Worm (Caenorhabditis elegans): ENCODE measurements around the gene nep-25.

nep-25 gene

ce11 chrII:5853261-5853660 is 11.2 kb downstream of the nep-25 start:
- TF ChIP-seq hnd-1 (tag; optimal IDR thresholded peaks at IDR 0.05) (no peak), flt-1 (GFP tag; IDR thresholded peaks at IDR 0.05) (no peak), ets-7 (tag; optimal IDR thresholded peaks at IDR 0.05) (no peak), tbx-11 (GFP tag; IDR thresholded peaks at IDR 0.05) (no peak), B0310.2 (tag; optimal IDR thresholded peaks at IDR 0.05) (no peak), ama-1 (optimal IDR thresholded peaks at IDR 0.05) (no peak), scrt-1 (GFP tag; IDR thresholded peaks at IDR 0.05) (no peak), ceh-36 (tag; optimal IDR thresholded peaks at IDR 0.05) (no peak), tra-4 (tag; optimal IDR thresholded peaks at IDR 0.05) (no peak), sea-1 (GFP tag; conservative IDR thresholded peaks at IDR 0.05) (no peak), pes-1 (GFP tag; IDR thresholded peaks at IDR 0.05) (no peak), aly-1 (tag; optimal IDR thresholded peaks at IDR 0.05) (no peak), hmg-4 (GFP tag; optimal IDR thresholded peaks at IDR 0.05) (no peak), F13C5.2 (tag; optimal IDR thresholded peaks at IDR 0.05) (no peak), ceh-13 (GFP tag; optimal IDR thresholded peaks at IDR 0.05) (no peak), hmbx-1 (tag; optimal IDR thresholded peaks at IDR 0.05) (no peak)

- no peak for TF ChIP-seq B0310.2 (tag; optimal IDR thresholded peaks at IDR 0.05)
- TF ChIP-seq hmbx-1 (tag; optimal IDR thresholded peaks at IDR 0.05) = no peak
- no peak for TF ChIP-seq ama-1 (optimal IDR thresholded peaks at IDR 0.05)
- TF ChIP-seq hmg-4 (GFP tag; optimal IDR thresholded peaks at IDR 0.05) = no peak
These were observed 12.1 kb downstream of the nep-25 start, which contains the start of gene H41C03.1 for ce11 chrII:5854122-5854521. Gene H41C03.1, plus strand, starts transcription at chrII:5854422.

DNA sequence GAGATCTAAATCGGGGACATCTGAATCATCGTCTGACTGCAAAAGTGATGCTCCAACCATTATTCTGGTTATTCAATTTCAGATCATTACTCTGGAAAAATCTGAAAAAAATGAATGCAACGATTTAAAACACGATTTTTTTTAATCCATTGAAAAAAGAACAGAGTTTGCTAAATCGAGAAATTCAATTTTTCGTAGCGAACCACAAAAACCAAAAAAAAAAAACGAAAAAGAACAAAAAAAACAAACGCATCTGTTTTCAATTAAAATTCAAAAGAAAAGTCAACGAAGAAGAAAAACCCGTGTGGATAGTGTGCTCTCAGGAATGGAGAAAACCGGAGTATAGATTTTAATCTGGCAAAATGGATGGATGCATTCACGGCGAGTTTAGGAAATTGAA is 16.3 kb downstream of the nep-25 start, which contains the start of gene F55C12.4:
Gene F55C12.4, minus strand, starts transcription at position 101 of the 400 bp plus-strand sequence.
- TF ChIP-seq ceh-36 (tag; optimal IDR thresholded peaks at IDR 0.05) = no peak

ce11 chrII:5860621-5861020 is 18.6 kb downstream of the nep-25 start:
- TF ChIP-seq hnd-1 (tag; optimal IDR thresholded peaks at IDR 0.05) = no peak
- TF ChIP-seq pes-1 (GFP tag; IDR thresholded peaks at IDR 0.05) = no peak
- no peak for TF ChIP-seq hmbx-1 (tag; optimal IDR thresholded peaks at IDR 0.05)
- no peak for TF ChIP-seq ceh-13 (GFP tag; optimal IDR thresholded peaks at IDR 0.05)
- no peak for TF ChIP-seq aly-1 (tag; optimal IDR thresholded peaks at IDR 0.05)
- TF ChIP-seq sea-1 (GFP tag; conservative IDR thresholded peaks at IDR 0.05) = no peak
- no peak for TF ChIP-seq F13C5.2 (tag; optimal IDR thresholded peaks at IDR 0.05)
- no peak for TF ChIP-seq flt-1 (GFP tag; IDR thresholded peaks at IDR 0.05)
- TF ChIP-seq hmg-4 (GFP tag; optimal IDR thresholded peaks at IDR 0.05) = no peak
- no peak for TF ChIP-seq scrt-1 (GFP tag; IDR thresholded peaks at IDR 0.05)
- TF ChIP-seq tra-4 (tag; optimal IDR thresholded peaks at IDR 0.05) = no peak
- TF ChIP-seq ceh-36 (tag; optimal IDR thresholded peaks at IDR 0.05) = no peak
- no peak for TF ChIP-seq tbx-37 (GFP tag; conservative IDR thresholded peaks at IDR 0.05)
- TF ChIP-seq ets-7 (tag; optimal IDR thresholded peaks at IDR 0.05) = no peak
- no peak for TF ChIP-seq B0310.2 (tag; optimal IDR thresholded peaks at IDR 0.05)
- no peak for TF ChIP-seq ama-1 (optimal IDR thresholded peaks at IDR 0.05)
- no peak for TF ChIP-seq tbx-11 (GFP tag; IDR thresholded peaks at IDR 0.05)

DNA sequence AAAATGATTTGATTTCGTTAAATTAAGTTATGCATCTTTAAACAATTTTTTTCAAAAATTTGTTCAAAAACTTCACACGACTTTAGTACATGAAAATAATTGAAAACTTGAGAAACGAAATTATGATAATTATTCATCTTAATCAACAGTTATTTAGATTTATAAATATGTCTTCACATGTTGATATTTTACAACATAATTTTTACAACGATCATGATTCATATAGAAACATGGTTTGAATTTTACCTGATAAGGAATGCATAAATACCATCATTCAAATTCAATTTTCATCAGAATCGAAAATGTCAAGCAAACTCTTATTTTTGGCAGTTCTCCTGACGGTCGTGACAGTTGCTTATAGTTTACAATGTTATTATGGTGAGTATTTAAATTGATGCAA is 21.9 kb downstream of the nep-25 start, which contains the start of gene tag-234:
Gene tag-234, plus strand, starts transcription at position 301 of the 400 bp plus-strand sequence.
- no peak for TF ChIP-seq B0310.2 (tag; optimal IDR thresholded peaks at IDR 0.05)
- TF ChIP-seq scrt-1 (GFP tag; IDR thresholded peaks at IDR 0.05) = no peak
- no peak for TF ChIP-seq sea-1 (GFP tag; conservative IDR thresholded peaks at IDR 0.05)
- TF ChIP-seq pes-1 (GFP tag; IDR thresholded peaks at IDR 0.05) = no peak
- no peak for TF ChIP-seq tbx-11 (GFP tag; IDR thresholded peaks at IDR 0.05)
- no peak for TF ChIP-seq flt-1 (GFP tag; IDR thresholded peaks at IDR 0.05)
- no peak for TF ChIP-seq tra-4 (tag; optimal IDR thresholded peaks at IDR 0.05)
- no peak for TF ChIP-seq hnd-1 (tag; optimal IDR thresholded peaks at IDR 0.05)
- TF ChIP-seq tbx-37 (GFP tag; conservative IDR thresholded peaks at IDR 0.05) = no peak
- TF ChIP-seq ceh-36 (tag; optimal IDR thresholded peaks at IDR 0.05) = no peak
- no peak for TF ChIP-seq F13C5.2 (tag; optimal IDR thresholded peaks at IDR 0.05)
- no peak for TF ChIP-seq ets-7 (tag; optimal IDR thresholded peaks at IDR 0.05)
- TF ChIP-seq hmbx-1 (tag; optimal IDR thresholded peaks at IDR 0.05) = no peak

- TF ChIP-seq aly-1 (tag; optimal IDR thresholded peaks at IDR 0.05) = no peak
- no peak for TF ChIP-seq ceh-36 (tag; optimal IDR thresholded peaks at IDR 0.05)
- TF ChIP-seq tra-4 (tag; optimal IDR thresholded peaks at IDR 0.05) = no peak
- no peak for TF ChIP-seq B0310.2 (tag; optimal IDR thresholded peaks at IDR 0.05)
These were observed 23.6 kb downstream of the nep-25 start, which contains the start of gene F55C12.19 for ce11 chrII:5865405-5866308. Gene F55C12.19, plus strand, starts transcription at chrII:5866139.

DNA sequence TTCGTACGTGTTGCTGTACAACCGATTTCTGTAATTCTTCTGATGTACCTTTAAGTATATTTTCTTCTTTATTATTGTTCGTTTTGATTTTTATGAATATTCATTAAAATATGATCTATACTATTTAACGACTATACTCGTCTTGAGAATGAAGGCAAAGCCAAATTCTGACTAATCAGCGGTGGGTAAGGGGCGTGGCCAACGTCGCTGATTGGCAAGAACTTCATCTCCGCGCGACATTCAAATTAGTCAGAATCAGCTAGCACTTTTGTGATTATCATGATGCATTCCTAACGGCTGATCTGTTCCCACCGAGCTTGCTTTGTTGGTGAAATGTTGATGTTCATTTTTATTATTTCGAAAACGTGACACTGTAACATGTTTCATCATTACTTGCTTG is 24.9 kb downstream of the nep-25 start:
- no peak for TF ChIP-seq tra-4 (tag; optimal IDR thresholded peaks at IDR 0.05)
- TF ChIP-seq ceh-36 (tag; optimal IDR thresholded peaks at IDR 0.05) = no peak
- TF ChIP-seq flt-1 (GFP tag; IDR thresholded peaks at IDR 0.05) = no peak
- TF ChIP-seq ceh-13 (GFP tag; optimal IDR thresholded peaks at IDR 0.05) = no peak
- no peak for TF ChIP-seq tbx-37 (GFP tag; conservative IDR thresholded peaks at IDR 0.05)
- no peak for TF ChIP-seq ets-7 (tag; optimal IDR thresholded peaks at IDR 0.05)
- no peak for TF ChIP-seq aly-1 (tag; optimal IDR thresholded peaks at IDR 0.05)
- no peak for TF ChIP-seq scrt-1 (GFP tag; IDR thresholded peaks at IDR 0.05)
- no peak for TF ChIP-seq hmbx-1 (tag; optimal IDR thresholded peaks at IDR 0.05)
- no peak for TF ChIP-seq ama-1 (optimal IDR thresholded peaks at IDR 0.05)
- no peak for TF ChIP-seq hmg-4 (GFP tag; optimal IDR thresholded peaks at IDR 0.05)
- no peak for TF ChIP-seq pes-1 (GFP tag; IDR thresholded peaks at IDR 0.05)
- no peak for TF ChIP-seq hnd-1 (tag; optimal IDR thresholded peaks at IDR 0.05)
- TF ChIP-seq tbx-11 (GFP tag; IDR thresholded peaks at IDR 0.05) = no peak
- no peak for TF ChIP-seq B0310.2 (tag; optimal IDR thresholded peaks at IDR 0.05)
- no peak for TF ChIP-seq F13C5.2 (tag; optimal IDR thresholded peaks at IDR 0.05)
- no peak for TF ChIP-seq sea-1 (GFP tag; conservative IDR thresholded peaks at IDR 0.05)
